Fruit fly (Drosophila melanogaster): Measurements from ENCODE around the gene CG42367.

dm6 chr2L:9919218-9919617 lies 11.2 kb upstream of the CG42367 start:
- no peak for TF ChIP-seq Sox15 (GFP tag; optimal IDR thresholded peaks at IDR 0.05)
- no peak for TF ChIP-seq CG10669 (GFP tag; optimal IDR thresholded peaks at IDR 0.05)
- no peak for TF ChIP-seq Met (GFP tag; optimal IDR thresholded peaks at IDR 0.05)
- no peak for TF ChIP-seq Eip93F (GFP tag; optimal IDR thresholded peaks at IDR 0.05)
- no peak for TF ChIP-seq ss (GFP tag; optimal IDR thresholded peaks at IDR 0.05)
- TF ChIP-seq CG3032 (tag; optimal IDR thresholded peaks at IDR 0.05) = no peak
- no peak for TF ChIP-seq dac (GFP tag; optimal IDR thresholded peaks at IDR 0.05)
- TF ChIP-seq eg (GFP tag; IDR thresholded peaks at IDR 0.05) = no peak
- no peak for TF ChIP-seq CG11294 (GFP tag; IDR thresholded peaks at IDR 0.05)
